Fruit fly (Drosophila melanogaster): Measurements from ENCODE around the gene CG31709.

The CG31709 gene

dm6 chr2L:9619925-9620324, 40.5 kb upstream of the CG31709 start (continued):
- TF ChIP-seq CG30431 (GFP tag; optimal IDR thresholded peaks at IDR 0.05) (no peak), mirr (GFP tag; optimal IDR thresholded peaks at IDR 0.05) (peak; percentile 91), sug (tag; optimal IDR thresholded peaks at IDR 0.05) (peak; percentile 91), her (GFP tag; optimal IDR thresholded peaks at IDR 0.05) (no peak), run (tag; optimal IDR thresholded peaks at IDR 0.05) (peak; percentile 95), exex (tag; optimal IDR thresholded peaks at IDR 0.05) (peak; percentile 95), Bdp1 (GFP tag; optimal IDR thresholded peaks at IDR 0.05) (no peak), NC2α (GFP tag; optimal IDR thresholded peaks at IDR 0.05) (no peak), sd (tag; optimal IDR thresholded peaks at IDR 0.05) (peak; percentile 87), Hey (tag; optimal IDR thresholded peaks at IDR 0.05) (peak; percentile 22), Rfx (GFP tag; IDR thresholded peaks at IDR 0.05) (peak; percentile 29; the same call in 1 of the 2 replicates), CG11504 (tag; optimal IDR thresholded peaks at IDR 0.05) (no peak), CG1602 (GFP tag; optimal IDR thresholded peaks at IDR 0.05) (no peak), cwo (GFP tag; optimal IDR thresholded peaks at IDR 0.05) (peak; percentile 41), dmrt99B (tag; optimal IDR thresholded peaks at IDR 0.05) (no peak), chm (GFP tag; IDR thresholded peaks at IDR 0.05) (no peak), CG12769 (tag; optimal IDR thresholded peaks at IDR 0.05) (peak; percentile 59), MBD-R2 (GFP tag; IDR thresholded peaks at IDR 0.05) (no peak)

- TF ChIP-seq tna (GFP tag; IDR thresholded peaks at IDR 0.05; ENCODE audit: partially characterized antibody), result no peak
- TF ChIP-seq gcm (GFP tag; optimal IDR thresholded peaks at IDR 0.05), result no peak
- TF ChIP-seq CG30020 (tag; optimal IDR thresholded peaks at IDR 0.05), result no peak
- no peak for TF ChIP-seq CG10267 (tag; optimal IDR thresholded peaks at IDR 0.05)
- no peak for TF ChIP-seq pan (optimal IDR thresholded peaks at IDR 0.05)
- TF ChIP-seq pan (GFP tag; optimal IDR thresholded peaks at IDR 0.05 in 1 of 2, IDR thresholded peaks at IDR 0.05 in 1 of 2), result no peak
- TF ChIP-seq CG3407 (GFP tag; optimal IDR thresholded peaks at IDR 0.05), result no peak
- TF ChIP-seq sug (tag; optimal IDR thresholded peaks at IDR 0.05), result peak; percentile 96
- TF ChIP-seq Pdp1 (GFP tag; optimal IDR thresholded peaks at IDR 0.05), result peak in 1 of 2 experiments; percentile 71
- TF ChIP-seq dan (GFP tag; IDR thresholded peaks at IDR 0.05), result no peak
- TF ChIP-seq Neu2 (GFP tag; optimal IDR thresholded peaks at IDR 0.05; ENCODE audit: borderline replicate concordance), result no peak
These were observed 39.4 kb upstream of the CG31709 start for dm6 chr2L:9618871-9619270.

- TF ChIP-seq psq (GFP tag; optimal IDR thresholded peaks at IDR 0.05) (no peak), Dek (tag; optimal IDR thresholded peaks at IDR 0.05) (no peak), CG7745 (tag; optimal IDR thresholded peaks at IDR 0.05) (no peak), CG31441 (GFP tag; IDR thresholded peaks at IDR 0.05) (peak; percentile 38; the same call in 1 of the 2 replicates), CG17385 (GFP tag; optimal IDR thresholded peaks at IDR 0.05) (peak; percentile 26), CG7839 (tag; optimal IDR thresholded peaks at IDR 0.05) (peak; percentile 25), Mes4 (GFP tag; optimal IDR thresholded peaks at IDR 0.05) (no peak), onecut (GFP tag; IDR thresholded peaks at IDR 0.05) (no peak), Atf3 (GFP tag; optimal IDR thresholded peaks at IDR 0.05) (no peak), CG15269 (tag; optimal IDR thresholded peaks at IDR 0.05) (peak; percentile 42), E2f1 (GFP tag; IDR thresholded peaks at IDR 0.05) (no peak), BtbVII (GFP tag; optimal IDR thresholded peaks at IDR 0.05) (no peak), CG6683 (GFP tag; optimal IDR thresholded peaks at IDR 0.05) (no peak), CG8089 (GFP tag; optimal IDR thresholded peaks at IDR 0.05) (no peak), CG6813 (GFP tag; optimal IDR thresholded peaks at IDR 0.05) (no peak), CG18011 (GFP tag; optimal IDR thresholded peaks at IDR 0.05) (no peak), Six4 (GFP tag; optimal IDR thresholded peaks at IDR 0.05) (no peak), btn (GFP tag; optimal IDR thresholded peaks at IDR 0.05) (no peak), Hr51 (GFP tag; optimal IDR thresholded peaks at IDR 0.05) (peak in 1 of 2 experiments; percentile 41), NfI (GFP tag; optimal IDR thresholded peaks at IDR 0.05) (peak; percentile 18), HmgZ (tag; optimal IDR thresholded peaks at IDR 0.05) (no peak), Ada2b (GFP tag; IDR thresholded peaks at IDR 0.05) (0 out of 2 replicates have a peak, but pooled peaks have one; percentile 18)
These were observed 38.5 kb upstream of the CG31709 start for dm6 chr2L:9617908-9618307.

Data from whole organism, embryonic.